Worm (Caenorhabditis elegans) whole organism, L3 larva: ENCODE data around the gene elpc-4.
A peak's percentile ranks its signal among the peaks of the same experiment; 100 is the strongest.

Source experiments
- R02D3.7 ChIP-seq: fragments of 150-350 bp; optimal IDR thresholded peaks from 2 replicates; lab custom pipeline; 2014; ENCODE audit warnings: missing biosample characterization, missing genetic modification characterization
- ama-1 ChIP-seq: fragments of 150-350 bp; optimal IDR thresholded peaks from 2 replicates; lab custom pipeline; 2018
- ceh-16 ChIP-seq: sonication (generic microtip); optimal IDR thresholded peaks from 2 replicates; lab custom pipeline; 2017; ENCODE audit warnings: missing biosample characterization, missing genetic modification characterization
- ceh-28 ChIP-seq: fragments of 150-350 bp; optimal IDR thresholded peaks from 2 replicates; lab custom pipeline; 2014; ENCODE audit warnings: missing biosample characterization, missing genetic modification reagents, missing genetic modification characterization
- ceh-82 ChIP-seq: fragments of 150-350 bp; optimal IDR thresholded peaks from 2 replicates; lab custom pipeline; 2014; ENCODE audit warnings: missing biosample characterization, missing genetic modification characterization
- ceh-9 ChIP-seq: sonication (generic microtip); optimal IDR thresholded peaks from 2 replicates; lab custom pipeline; 2018; ENCODE audit warnings: missing biosample characterization, missing genetic modification characterization
- egl-27 ChIP-seq: sonication (generic microtip); optimal IDR thresholded peaks from 4 replicates; lab custom pipeline; 2017; ENCODE audit warnings: missing biosample characterization, missing genetic modification reagents, missing genetic modification characterization
- egl-5 ChIP-seq: fragments of 150-350 bp; optimal IDR thresholded peaks from 2 replicates; lab custom pipeline; 2017; ENCODE audit warnings: missing biosample characterization, missing genetic modification reagents, missing genetic modification characterization, inconsistent platforms
- elt-1 ChIP-seq: fragments of 150-350 bp; optimal IDR thresholded peaks from 2 replicates; lab custom pipeline; 2014; ENCODE audit warnings: missing biosample characterization, missing genetic modification characterization
- elt-2 ChIP-seq: sonication (generic microtip); optimal IDR thresholded peaks from 2 replicates; lab custom pipeline; 2016; ENCODE audit warnings: missing genetic modification reagents, mild to moderate bottlenecking, missing genetic modification characterization, missing compliant biosample characterization
- elt-3 ChIP-seq, 3 experiments: fragments of 150-350 bp in 1 of 3; sonication (generic microtip) in 2 of 3; optimal IDR thresholded peaks; 2 replicates in 2 of 3; 4 replicates in 1 of 3; lab custom pipeline; 2014 to 2017; ENCODE audit warnings: missing biosample characterization in 3 of 3, missing genetic modification characterization in 3 of 3
- fkh-10 ChIP-seq: sonication (generic microtip); optimal IDR thresholded peaks from 2 replicates; lab custom pipeline; 2017; ENCODE audit warnings: missing biosample characterization, missing genetic modification reagents, missing genetic modification characterization
- fkh-2 ChIP-seq: fragments of 150-350 bp; optimal IDR thresholded peaks from 2 replicates; lab custom pipeline; 2014; ENCODE audit warnings: missing biosample characterization, missing genetic modification reagents, missing genetic modification characterization
- fos-1 ChIP-seq: fragments of 150-350 bp; optimal IDR thresholded peaks from 2 replicates; lab custom pipeline; 2014; ENCODE audit warnings: missing biosample characterization, missing genetic modification characterization
- hmg-11 ChIP-seq: sonication (generic microtip); optimal IDR thresholded peaks from 2 replicates; lab custom pipeline; 2016; ENCODE audit warnings: missing genetic modification characterization, missing compliant biosample characterization
- jun-1 ChIP-seq: fragments of 150-350 bp; optimal IDR thresholded peaks from 2 replicates; lab custom pipeline; 2014; ENCODE audit warnings: missing biosample characterization, missing genetic modification reagents, missing genetic modification characterization
- lin-15B ChIP-seq: fragments of 150-350 bp; optimal IDR thresholded peaks from 2 replicates; lab custom pipeline; 2014; ENCODE audit warnings: missing biosample characterization, missing genetic modification characterization
- lin-39 ChIP-seq: fragments of 150-350 bp; optimal IDR thresholded peaks from 2 replicates; lab custom pipeline; 2018; ENCODE audit warnings: missing biosample characterization, missing genetic modification reagents, missing genetic modification characterization
- lsy-12 ChIP-seq: sonication (generic microtip); optimal IDR thresholded peaks from 2 replicates; lab custom pipeline; 2016; ENCODE audit warnings: mild to moderate bottlenecking, missing genetic modification characterization, missing compliant biosample characterization
- mdl-1 ChIP-seq: fragments of 150-350 bp; optimal IDR thresholded peaks from 2 replicates; lab custom pipeline; 2014; ENCODE audit warnings: missing biosample characterization, missing genetic modification characterization
- mml-1 ChIP-seq: fragments of 150-350 bp; sonication (generic microtip); optimal IDR thresholded peaks from 3 replicates; lab custom pipeline; 2014; ENCODE audit warnings: missing biosample characterization, missing genetic modification characterization
- nfya-1 ChIP-seq: sonication (generic microtip); optimal IDR thresholded peaks from 2 replicates; lab custom pipeline; 2017; ENCODE audit warnings: missing genetic modification characterization, mild to moderate bottlenecking, missing compliant biosample characterization, antibody characterized with exemption, moderate library complexity; ENCODE audit not compliant: insufficient read depth
- nhr-12 ChIP-seq: fragments of 150-350 bp; optimal IDR thresholded peaks from 2 replicates; lab custom pipeline; 2014; ENCODE audit warnings: missing biosample characterization, missing genetic modification characterization
- nhr-23 ChIP-seq: fragments of 150-350 bp; optimal IDR thresholded peaks from 2 replicates; lab custom pipeline; 2014; ENCODE audit warnings: missing biosample characterization, missing genetic modification reagents, missing genetic modification characterization
- nhr-237 ChIP-seq: fragments of 150-350 bp; optimal IDR thresholded peaks from 2 replicates; lab custom pipeline; 2014; ENCODE audit warnings: missing biosample characterization, missing genetic modification characterization
- nhr-25 ChIP-seq: sonication (generic microtip); optimal IDR thresholded peaks from 2 replicates; lab custom pipeline; 2017; ENCODE audit warnings: missing biosample characterization, missing genetic modification characterization
- nhr-28 ChIP-seq: fragments of 150-350 bp; optimal IDR thresholded peaks from 2 replicates; lab custom pipeline; 2014; ENCODE audit warnings: missing biosample characterization, missing genetic modification characterization
- nhr-43 ChIP-seq: sonication (generic microtip); optimal IDR thresholded peaks from 2 replicates; lab custom pipeline; 2016; ENCODE audit warnings: mild to moderate bottlenecking, missing genetic modification characterization, missing compliant biosample characterization; ENCODE audit not compliant: poor library complexity, severe bottlenecking
- nhr-76 ChIP-seq: fragments of 150-350 bp; sonication (generic microtip); optimal IDR thresholded peaks from 5 replicates; lab custom pipeline; 2014; ENCODE audit warnings: missing biosample characterization, missing genetic modification characterization
- nhr-77 ChIP-seq: fragments of 150-350 bp; optimal IDR thresholded peaks from 2 replicates; lab custom pipeline; 2014; ENCODE audit warnings: missing biosample characterization, missing genetic modification characterization
- pha-4 ChIP-seq: fragments of 150-350 bp; optimal IDR thresholded peaks from 2 replicates; lab custom pipeline; 2014; ENCODE audit warnings: missing biosample characterization, missing genetic modification reagents, missing genetic modification characterization
- pqm-1 ChIP-seq: fragments of 150-350 bp; optimal IDR thresholded peaks from 2 replicates; lab custom pipeline; 2017; ENCODE audit warnings: missing biosample characterization, missing genetic modification characterization, inconsistent platforms
- sea-2 ChIP-seq: fragments of 150-350 bp; sonication (generic microtip); optimal IDR thresholded peaks from 4 replicates; lab custom pipeline; 2014; ENCODE audit warnings: missing biosample characterization, missing genetic modification reagents, missing genetic modification characterization
- skn-1 ChIP-seq: fragments of 150-350 bp; optimal IDR thresholded peaks from 2 replicates; lab custom pipeline; 2014; ENCODE audit warnings: missing biosample characterization, missing genetic modification characterization
- snpc-4 ChIP-seq: fragments of 150-350 bp; optimal IDR thresholded peaks from 2 replicates; lab custom pipeline; 2014; ENCODE audit warnings: missing biosample characterization, missing genetic modification characterization
- tbx-2 ChIP-seq: sonication (generic microtip); optimal IDR thresholded peaks from 2 replicates; lab custom pipeline; 2016; ENCODE audit warnings: mild to moderate bottlenecking, missing genetic modification characterization, missing compliant biosample characterization
- unc-39 ChIP-seq: sonication (generic microtip); optimal IDR thresholded peaks from 4 replicates; lab custom pipeline; 2017; ENCODE audit warnings: missing biosample characterization, missing genetic modification characterization
- unc-62 ChIP-seq: fragments of 150-350 bp; sonication (generic microtip); optimal IDR thresholded peaks from 4 replicates; lab custom pipeline; 2014; ENCODE audit warnings: missing biosample characterization, missing genetic modification reagents, missing genetic modification characterization
- zag-1 ChIP-seq: fragments of 150-350 bp; optimal IDR thresholded peaks from 2 replicates; lab custom pipeline; 2014; ENCODE audit warnings: missing biosample characterization, missing genetic modification characterization
- ztf-11 ChIP-seq: fragments of 150-350 bp; optimal IDR thresholded peaks from 2 replicates; lab custom pipeline; 2014; ENCODE audit warnings: missing biosample characterization, missing genetic modification characterization
- ztf-4 ChIP-seq: fragments of 150-350 bp; optimal IDR thresholded peaks from 2 replicates; lab custom pipeline; 2014; ENCODE audit warnings: missing biosample characterization, missing genetic modification characterization

Gene elpc-4

DNA sequence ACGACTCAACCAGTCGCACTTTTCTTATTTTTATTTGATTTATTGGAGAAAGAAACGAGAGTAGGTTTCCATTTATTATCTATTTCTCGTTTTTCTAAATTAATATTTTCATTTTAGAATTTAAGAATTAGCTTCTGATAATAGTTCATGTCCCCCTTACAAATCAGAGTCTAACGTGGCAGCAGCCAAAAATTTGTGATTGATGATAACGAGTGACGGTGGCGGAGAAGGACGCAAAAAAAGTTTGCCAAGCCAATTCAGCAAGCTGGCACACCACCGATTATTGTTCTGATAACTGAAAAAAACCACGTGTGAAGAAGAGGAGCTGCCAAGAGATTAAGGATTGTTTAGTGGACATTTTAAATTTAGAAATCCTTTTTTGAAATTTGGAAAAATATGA is 13.3 kb downstream of the elpc-4 start:
- TF ChIP-seq elt-2 (peak; percentile 95), unc-39 (tag; lab: Kevin White, UChicago) (no peak), elt-3 (tag; optimal IDR thresholded peaks at IDR 0.05; lab: Kevin White, UChicago) (no peak), ama-1 (lab: Kevin White, UChicago) (no peak), pqm-1 (tag; lab: Kevin White, UChicago) (peak; percentile 66), fkh-2 (tag; lab: Kevin White, UChicago) (no peak), snpc-4 (no peak), fkh-10 (no peak), ztf-4 (no peak), nhr-28 (tag; lab: Kevin White, UChicago) (no peak), ztf-11 (no peak)

DNA sequence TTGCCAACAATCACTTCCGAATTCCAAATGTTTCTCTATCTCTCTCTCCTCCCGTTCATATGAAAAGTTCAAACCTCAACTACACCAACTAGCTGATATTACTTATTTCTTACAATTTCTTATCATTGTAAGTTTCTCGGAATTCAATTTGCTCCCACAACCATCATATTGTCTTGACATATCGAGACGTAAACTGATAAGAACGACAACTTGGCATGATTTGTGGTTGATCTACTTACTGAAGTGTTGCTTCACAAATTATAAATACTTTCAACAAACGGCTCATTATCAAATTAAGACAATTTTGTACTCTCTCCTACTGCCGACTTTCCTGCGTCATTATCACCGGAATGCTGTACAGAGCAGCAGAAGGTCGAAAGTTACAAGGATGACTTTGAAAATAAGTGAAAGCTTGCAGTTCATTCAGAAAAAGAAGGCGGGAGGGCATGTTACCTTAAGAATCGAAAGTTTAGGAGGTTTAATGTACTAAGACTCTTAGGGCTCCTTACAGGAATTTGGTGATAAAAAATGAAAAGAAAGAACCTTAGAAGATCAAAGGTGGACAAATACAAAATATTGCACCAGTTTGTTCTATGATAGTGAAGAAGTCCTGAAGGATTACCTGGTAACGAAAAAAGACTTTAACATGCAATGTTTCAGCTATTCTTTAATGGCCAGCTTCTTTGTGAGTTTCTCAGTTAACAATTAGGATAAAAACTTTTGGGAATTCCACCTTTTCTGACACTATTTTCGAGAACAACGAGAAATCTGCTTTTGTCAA is 15.5 kb downstream of the elpc-4 start:
- TF ChIP-seq pha-4 (tag; lab: Kevin White, UChicago) = peak; percentile 43
- TF ChIP-seq fkh-2 (tag; lab: Kevin White, UChicago) = no peak
- peak; percentile 35 for TF ChIP-seq jun-1 (tag; lab: Kevin White, UChicago)
- no peak for TF ChIP-seq R02D3.7
- TF ChIP-seq mdl-1 (tag; lab: Kevin White, UChicago) = no peak
- TF ChIP-seq mml-1 (tag; lab: Kevin White, UChicago) = no peak
- peak; percentile 100 for TF ChIP-seq pqm-1 (tag; lab: Kevin White, UChicago)
- peak; percentile 98 for TF ChIP-seq elt-2
- TF ChIP-seq lin-39 = no peak
- no peak for TF ChIP-seq nhr-43 (tag; lab: Kevin White, UChicago)
- TF ChIP-seq, all 47 proteins: peak for 4

DNA sequence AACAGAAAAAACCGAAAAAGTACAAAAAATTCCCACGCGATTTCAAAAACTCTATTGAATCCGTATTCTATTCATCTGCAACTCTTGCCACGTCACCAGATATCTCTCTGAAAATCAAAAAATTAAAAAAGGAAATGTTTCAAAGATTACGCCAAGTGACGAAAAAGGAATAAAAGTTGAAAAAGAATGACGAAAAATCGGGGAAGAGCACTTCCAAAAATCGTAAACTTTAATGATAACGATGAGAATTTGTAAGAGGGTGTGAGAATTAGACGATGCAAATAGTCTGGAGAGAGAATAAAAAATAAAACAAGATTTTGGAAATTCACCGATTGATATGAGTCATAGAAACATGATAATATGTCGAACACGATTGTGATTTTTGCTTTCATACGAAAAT is 17.4 kb downstream of the elpc-4 start:
- TF ChIP-seq pqm-1 (tag; lab: Kevin White, UChicago) (peak; percentile 30), elt-2 (peak; percentile 59), ztf-4 (no peak)

DNA sequence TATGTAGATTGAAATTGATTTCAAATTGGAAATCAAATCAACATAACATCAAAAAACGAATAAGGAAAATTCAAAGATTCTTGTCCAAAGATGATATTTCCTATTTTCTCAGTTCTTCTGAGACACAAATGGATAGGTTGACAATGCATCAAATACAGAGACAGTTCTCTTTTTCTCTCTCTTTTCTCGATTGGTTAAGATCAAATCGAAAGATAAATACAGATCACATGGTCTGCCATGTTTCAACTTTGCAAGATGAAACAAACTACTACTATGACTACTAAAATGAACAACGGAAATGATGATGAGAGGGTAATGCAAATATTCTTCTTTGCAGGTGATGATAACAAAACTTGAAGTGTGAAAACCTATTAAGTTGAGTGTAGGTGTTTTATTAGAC is 19.7 kb downstream of the elpc-4 start:
- TF ChIP-seq mml-1 (tag; lab: Kevin White, UChicago) (no peak), elt-1 (tag; lab: Kevin White, UChicago) (peak; percentile 95), egl-5 (no peak), fos-1 (tag; lab: Kevin White, UChicago) (no peak), fkh-2 (tag; lab: Kevin White, UChicago) (no peak), egl-27 (no peak), nhr-43 (tag; lab: Kevin White, UChicago) (peak; percentile 58), nhr-25 (tag; lab: Kevin White, UChicago) (peak; percentile 76), nhr-23 (tag; lab: Kevin White, UChicago) (peak; percentile 27)

ce11 chrIV:8040610-8041317 is 24.0 kb downstream of the elpc-4 start:
- TF ChIP-seq sea-2 (GFP tag; lab: Kevin White, UChicago) = no peak
- no peak for TF ChIP-seq fkh-2 (tag; lab: Kevin White, UChicago)
- TF ChIP-seq ztf-11 = no peak
- no peak for TF ChIP-seq nhr-43 (tag; lab: Kevin White, UChicago)
- no peak for TF ChIP-seq nhr-12 (tag; lab: Kevin White, UChicago)
- TF ChIP-seq lsy-12 = no peak
- no peak for TF ChIP-seq nhr-237
- no peak for TF ChIP-seq nhr-77 (tag; lab: Kevin White, UChicago)
- TF ChIP-seq unc-62 (GFP tag; lab: Kevin White, UChicago) = no peak
- no peak for TF ChIP-seq ceh-82 (tag; lab: Kevin White, UChicago)
- TF ChIP-seq ceh-9 (tag; lab: Kevin White, UChicago) = no peak
- TF ChIP-seq ceh-28 (tag; lab: Kevin White, UChicago) = no peak
- TF ChIP-seq ceh-16 (tag; lab: Kevin White, UChicago) = no peak
- no peak for TF ChIP-seq nhr-76 (tag; lab: Kevin White, UChicago)
- TF ChIP-seq fos-1 (tag; lab: Kevin White, UChicago) = no peak
- peak; percentile 68 for TF ChIP-seq hmg-11
- no peak for TF ChIP-seq pqm-1 (tag; lab: Kevin White, UChicago)
- peak; percentile 3 for TF ChIP-seq egl-5
- TF ChIP-seq egl-27 = no peak
- TF ChIP-seq lin-39 = no peak
- TF ChIP-seq mdl-1 (tag; lab: Kevin White, UChicago) = no peak
- no peak for TF ChIP-seq R02D3.7
- TF ChIP-seq jun-1 (tag; lab: Kevin White, UChicago) = no peak
- no peak for TF ChIP-seq lin-15B (tag; lab: Kevin White, UChicago)
- no peak for TF ChIP-seq elt-3 (tag; optimal IDR thresholded peaks at IDR 0.05; lab: Kevin White, UChicago)
- TF ChIP-seq skn-1 (tag; lab: Kevin White, UChicago) = no peak
- TF ChIP-seq elt-1 (tag; lab: Kevin White, UChicago) = peak; percentile 75
- TF ChIP-seq tbx-2 = no peak
- TF ChIP-seq zag-1 (tag; lab: Kevin White, UChicago) = no peak
- TF ChIP-seq nfya-1 (tag; lab: Kevin White, UChicago) = peak; percentile 62
- no peak for TF ChIP-seq unc-39 (tag; lab: Kevin White, UChicago)
